Worm (Caenorhabditis elegans) whole organism, L2 larva: ENCODE measurements around the gene ptrn-1.
A peak's percentile ranks its signal among the peaks of the same experiment; 100 is the strongest.

Source experiments
- C34F6.9 ChIP-seq: fragments of 150-350 bp; optimal IDR thresholded peaks from 2 replicates; lab custom pipeline; 2014; ENCODE audit warnings: missing biosample characterization, missing genetic modification characterization
- R02D3.7 ChIP-seq: fragments of 150-350 bp; optimal IDR thresholded peaks from 2 replicates; lab custom pipeline; 2014; ENCODE audit warnings: missing biosample characterization, missing genetic modification characterization
- Y55F3AM.14 ChIP-seq: fragments of 200-800 bp; sonication (Bioruptor generic); optimal IDR thresholded peaks from 2 replicates; lab custom pipeline; 2018; ENCODE audit warnings: mild to moderate bottlenecking, missing genetic modification characterization, missing compliant biosample characterization
- ZK546.5 ChIP-seq: sonication (generic microtip); optimal IDR thresholded peaks from 2 replicates; lab custom pipeline; 2017; ENCODE audit warnings: missing biosample characterization, missing genetic modification characterization
- alr-1 ChIP-seq: fragments of 150-350 bp; optimal IDR thresholded peaks from 2 replicates; lab custom pipeline; 2014; ENCODE audit warnings: missing biosample characterization, missing genetic modification characterization
- aly-2 ChIP-seq: fragments of 150-350 bp; optimal IDR thresholded peaks from 2 replicates; lab custom pipeline; 2014; ENCODE audit warnings: missing biosample characterization, missing genetic modification characterization
- ama-1 ChIP-seq: fragments of 150-350 bp; optimal IDR thresholded peaks from 2 replicates; lab custom pipeline; 2018; ENCODE audit warnings: inconsistent platforms
- blmp-1 ChIP-seq: sonication (generic microtip); optimal IDR thresholded peaks from 2 replicates; lab custom pipeline; 2017; ENCODE audit warnings: missing genetic modification characterization, mild to moderate bottlenecking, missing compliant biosample characterization, antibody characterized with exemption, moderate library complexity; ENCODE audit not compliant: insufficient read depth
- ceh-82 ChIP-seq: fragments of 150-350 bp; optimal IDR thresholded peaks from 2 replicates; lab custom pipeline; 2014; ENCODE audit warnings: missing biosample characterization, missing genetic modification characterization
- dmd-4 ChIP-seq: sonication (generic microtip); optimal IDR thresholded peaks from 2 replicates; lab custom pipeline; 2017; ENCODE audit warnings: missing biosample characterization, missing genetic modification characterization
- egl-27 ChIP-seq: sonication (generic microtip); optimal IDR thresholded peaks from 3 replicates; lab custom pipeline; 2017; ENCODE audit warnings: missing biosample characterization, missing genetic modification reagents, missing genetic modification characterization
- elt-1 ChIP-seq: fragments of 150-350 bp; optimal IDR thresholded peaks from 2 replicates; lab custom pipeline; 2014; ENCODE audit warnings: missing biosample characterization, missing genetic modification characterization
- elt-3 ChIP-seq: sonication (generic microtip); optimal IDR thresholded peaks from 2 replicates; lab custom pipeline; 2017; ENCODE audit warnings: missing biosample characterization, missing genetic modification characterization
- fos-1 ChIP-seq: fragments of 150-350 bp; optimal IDR thresholded peaks from 2 replicates; lab custom pipeline; 2014; ENCODE audit warnings: missing biosample characterization, missing genetic modification characterization
- lin-11 ChIP-seq: fragments of 150-350 bp; sonication (generic microtip); optimal IDR thresholded peaks from 2 replicates; lab custom pipeline; 2014; ENCODE audit warnings: missing biosample characterization, missing genetic modification characterization, inconsistent platforms, mixed read lengths
- lin-13 ChIP-seq: fragments of 150-350 bp; optimal IDR thresholded peaks from 2 replicates; lab custom pipeline; 2014; ENCODE audit warnings: missing biosample characterization, missing genetic modification reagents, missing genetic modification characterization
- lin-39 ChIP-seq: fragments of 150-350 bp; optimal IDR thresholded peaks from 2 replicates; lab custom pipeline; 2014; ENCODE audit warnings: missing biosample characterization, missing genetic modification reagents, missing genetic modification characterization
- lsy-2 ChIP-seq, 2 experiments: fragments of 150-350 bp in 1 of 2; sonication (generic microtip) in 1 of 2; optimal IDR thresholded peaks; 2 replicates each; lab custom pipeline; 2014 to 2017; ENCODE audit warnings: missing biosample characterization in 2 of 2, missing genetic modification characterization in 2 of 2
- mab-5 ChIP-seq: fragments of 150-350 bp; optimal IDR thresholded peaks from 2 replicates; lab custom pipeline; 2014; ENCODE audit warnings: missing biosample characterization, missing genetic modification characterization
- mbf-1 ChIP-seq: sonication (generic microtip); optimal IDR thresholded peaks from 2 replicates; lab custom pipeline; 2017; ENCODE audit warnings: missing biosample characterization, missing genetic modification characterization
- mdl-1 ChIP-seq, 2 experiments: fragments of 150-350 bp in 1 of 2; sonication (generic microtip) in 1 of 2; optimal IDR thresholded peaks; 2 replicates each; lab custom pipeline; 2017; ENCODE audit warnings: missing biosample characterization in 2 of 2, missing genetic modification characterization in 2 of 2
- nhr-10 ChIP-seq: sonication (generic microtip); optimal IDR thresholded peaks from 2 replicates; lab custom pipeline; 2017; ENCODE audit warnings: missing biosample characterization, missing genetic modification characterization
- nhr-11 ChIP-seq: fragments of 150-350 bp; optimal IDR thresholded peaks from 2 replicates; lab custom pipeline; 2014; ENCODE audit warnings: missing biosample characterization, missing genetic modification characterization
- nhr-129 ChIP-seq: fragments of 150-350 bp; optimal IDR thresholded peaks from 2 replicates; lab custom pipeline; 2014; ENCODE audit warnings: missing biosample characterization, missing genetic modification characterization
- nhr-23 ChIP-seq: fragments of 150-350 bp; optimal IDR thresholded peaks from 2 replicates; lab custom pipeline; 2014; ENCODE audit warnings: missing biosample characterization, missing genetic modification reagents, missing genetic modification characterization
- nhr-237 ChIP-seq: fragments of 150-350 bp; optimal IDR thresholded peaks from 2 replicates; lab custom pipeline; 2014; ENCODE audit warnings: missing biosample characterization, missing genetic modification characterization
- nhr-25 ChIP-seq: fragments of 150-350 bp; sonication (generic microtip); optimal IDR thresholded peaks from 3 replicates; lab custom pipeline; 2014; ENCODE audit warnings: missing biosample characterization, missing genetic modification characterization
- nhr-6 ChIP-seq: fragments of 150-350 bp; optimal IDR thresholded peaks from 2 replicates; lab custom pipeline; 2014; ENCODE audit warnings: missing biosample characterization, missing genetic modification characterization
- nhr-77 ChIP-seq: fragments of 150-350 bp; optimal IDR thresholded peaks from 2 replicates; lab custom pipeline; 2014; ENCODE audit warnings: missing biosample characterization, missing genetic modification characterization
- peb-1 ChIP-seq: fragments of 150-350 bp; optimal IDR thresholded peaks from 2 replicates; lab custom pipeline; 2014; ENCODE audit warnings: missing biosample characterization, missing genetic modification characterization
- sem-4 ChIP-seq: fragments of 150-350 bp; optimal IDR thresholded peaks from 2 replicates; lab custom pipeline; 2014; ENCODE audit warnings: missing biosample characterization, missing genetic modification reagents, missing genetic modification characterization
- skn-1 ChIP-seq: sonication (generic microtip); optimal IDR thresholded peaks from 2 replicates; lab custom pipeline; 2017; ENCODE audit warnings: missing biosample characterization, missing genetic modification characterization
- sma-3 ChIP-seq: sonication (generic microtip); optimal IDR thresholded peaks from 2 replicates; lab custom pipeline; 2016; ENCODE audit warnings: missing genetic modification reagents, missing genetic modification characterization, missing compliant biosample characterization
- sma-9 ChIP-seq, 2 experiments: fragments of 150-350 bp in 1 of 2; sonication (generic microtip) in 1 of 2; optimal IDR thresholded peaks; 2 replicates each; lab custom pipeline; 2014 to 2016; ENCODE audit warnings: missing genetic modification characterization in 2 of 2, mild to moderate bottlenecking in 1 of 2, missing biosample characterization in 1 of 2, missing compliant biosample characterization in 1 of 2, missing genetic modification reagents in 1 of 2, moderate library complexity in 1 of 2
- snpc-4 ChIP-seq: fragments of 150-350 bp; optimal IDR thresholded peaks from 2 replicates; lab custom pipeline; 2014; ENCODE audit warnings: missing biosample characterization, missing genetic modification characterization
- unc-39 ChIP-seq: fragments of 150-350 bp; optimal IDR thresholded peaks from 2 replicates; lab custom pipeline; 2014; ENCODE audit warnings: missing biosample characterization, missing genetic modification characterization
- unc-55 ChIP-seq: fragments of 150-350 bp; sonication (generic microtip); optimal IDR thresholded peaks from 3 replicates; lab custom pipeline; 2014; ENCODE audit warnings: missing biosample characterization, missing genetic modification reagents, missing genetic modification characterization
- unc-62 ChIP-seq: fragments of 150-350 bp; optimal IDR thresholded peaks from 2 replicates; lab custom pipeline; 2014; ENCODE audit warnings: missing biosample characterization, missing genetic modification reagents, missing genetic modification characterization
- zag-1 ChIP-seq: fragments of 150-350 bp; optimal IDR thresholded peaks from 2 replicates; lab custom pipeline; 2014; ENCODE audit warnings: missing biosample characterization, missing genetic modification characterization
- ztf-11 ChIP-seq: sonication (generic microtip); optimal IDR thresholded peaks from 2 replicates; lab custom pipeline; 2017; ENCODE audit warnings: missing biosample characterization, missing genetic modification characterization

The ptrn-1 gene

DNA sequence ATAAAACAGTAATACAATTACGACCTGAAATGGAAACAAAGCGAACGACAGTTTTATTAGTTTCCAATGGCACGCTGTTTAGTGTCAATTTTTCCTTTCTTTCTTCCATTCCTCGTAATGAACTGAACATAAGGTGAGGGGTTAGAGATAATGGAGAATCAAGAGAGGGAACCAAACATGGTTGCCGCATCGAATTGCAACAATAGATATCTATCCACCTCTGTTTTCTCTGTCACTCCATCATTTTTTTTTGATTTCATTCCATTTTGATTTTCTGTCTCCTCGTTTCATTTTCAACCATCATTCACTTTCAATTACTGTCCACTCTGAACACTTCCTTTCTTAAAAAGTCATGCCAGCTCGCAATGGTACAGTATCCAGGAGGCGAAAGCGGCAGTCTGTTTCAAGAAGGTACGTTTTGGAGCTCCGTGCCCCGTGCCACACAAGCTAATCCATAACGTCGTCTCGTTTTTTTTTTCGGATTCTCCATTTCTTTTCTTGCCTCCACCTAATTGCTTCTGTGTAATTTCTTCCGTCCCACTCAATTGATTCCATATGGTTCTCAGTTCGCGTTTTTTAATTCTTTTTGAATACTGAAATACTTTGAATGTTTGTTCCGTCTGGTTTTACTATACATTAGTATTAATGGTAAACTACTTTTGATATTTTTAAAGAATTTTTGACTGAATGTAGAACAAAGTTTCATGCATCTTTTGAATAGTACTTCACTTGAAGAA lies 34.7 kb downstream of the ptrn-1 start:
- TF ChIP-seq ZK546.5 (no peak), blmp-1 (peak; percentile 87), skn-1 (tag; lab: Kevin White, UChicago) (no peak), unc-39 (tag; lab: Kevin White, UChicago) (no peak), mdl-1 (tag; optimal IDR thresholded peaks at IDR 0.05; lab: Kevin White, UChicago) (no peak), unc-62 (GFP tag; lab: Kevin White, UChicago) (no peak)
- TF ChIP-seq, all 48 proteins: peak for 1

DNA sequence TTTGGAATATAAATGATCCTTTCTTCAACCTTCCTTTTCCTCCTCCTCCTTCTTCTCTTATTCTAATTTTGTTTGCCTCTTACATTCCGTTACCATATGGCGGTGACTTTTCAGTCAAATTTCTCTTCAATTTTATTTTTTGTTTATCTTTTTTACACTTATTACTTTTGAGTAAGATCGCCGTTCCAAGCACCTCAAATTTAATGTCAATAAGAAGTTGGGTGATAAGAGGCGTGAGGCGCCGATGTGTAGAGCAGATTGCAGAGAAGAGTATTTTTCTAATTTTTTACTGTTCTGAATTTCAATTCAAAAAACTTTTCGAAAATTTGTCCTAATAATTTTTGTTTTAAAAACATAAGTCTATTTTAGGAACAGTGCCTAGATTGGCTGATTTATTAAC lies 35.6 kb downstream of the ptrn-1 start:
- no peak for TF ChIP-seq ceh-82
- TF ChIP-seq, all 48 proteins: peak for 0

DNA sequence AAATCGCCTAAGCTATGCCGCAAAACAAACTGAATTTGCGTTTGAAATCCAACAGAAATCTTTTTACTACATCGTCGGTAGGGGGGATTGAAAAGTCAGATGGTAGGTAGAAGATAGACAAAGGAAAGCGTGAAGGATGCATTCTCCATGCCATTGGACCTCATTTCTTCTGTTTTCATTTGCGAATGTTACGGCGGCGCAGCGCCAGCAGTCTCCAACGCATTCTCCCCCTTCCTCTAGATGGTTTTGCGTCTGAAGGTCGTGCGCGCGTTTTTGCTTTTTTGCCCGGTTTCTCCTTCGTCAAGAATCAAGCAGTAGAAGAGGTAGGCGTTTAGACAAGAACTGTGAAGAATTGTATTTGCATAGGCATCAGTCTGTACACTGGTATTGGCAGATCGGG lies 36.5 kb downstream of the ptrn-1 start:
- TF ChIP-seq elt-1 (tag; lab: Kevin White, UChicago) (no peak), sem-4 (tag; lab: Kevin White, UChicago) (no peak), sma-3 (GFP tag; lab: Kevin White, UChicago) (no peak), unc-55 (GFP tag; lab: Kevin White, UChicago) (no peak), skn-1 (tag; lab: Kevin White, UChicago) (no peak), snpc-4 (tag; lab: Kevin White, UChicago) (no peak), nhr-10 (tag; lab: Kevin White, UChicago) (no peak), nhr-23 (tag; lab: Kevin White, UChicago) (no peak), nhr-25 (tag; lab: Kevin White, UChicago) (no peak), lin-13 (GFP tag; lab: Kevin White, UChicago) (no peak), Y55F3AM.14 (no peak), fos-1 (no peak), ceh-82 (no peak), nhr-129 (tag; lab: Kevin White, UChicago) (no peak), zag-1 (no peak), egl-27 (tag; lab: Kevin White, UChicago) (no peak), ZK546.5 (no peak)

DNA sequence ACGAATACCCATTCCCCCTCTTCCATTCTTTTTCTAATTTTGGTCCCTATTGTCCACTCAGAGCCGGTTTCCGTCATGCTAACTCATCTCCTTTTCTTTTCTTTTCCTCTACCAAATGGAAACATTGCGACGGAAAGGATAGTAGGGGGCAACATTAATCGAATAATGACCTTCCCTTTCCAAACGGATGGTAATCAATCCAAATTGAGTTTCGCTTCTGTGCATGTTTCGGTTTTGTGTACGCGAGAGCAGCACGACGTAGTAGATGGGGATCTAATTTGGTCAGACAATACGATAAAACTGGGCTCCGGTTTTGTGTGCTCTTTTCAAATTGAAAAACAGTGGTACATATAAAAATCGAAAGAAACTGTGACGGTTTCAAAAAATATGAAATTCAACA lies 38.6 kb downstream of the ptrn-1 start:
- TF ChIP-seq unc-39 (tag; lab: Kevin White, UChicago) (no peak), dmd-4 (no peak), nhr-237 (tag; lab: Kevin White, UChicago) (no peak), ztf-11 (tag; lab: Kevin White, UChicago) (no peak), skn-1 (tag; lab: Kevin White, UChicago) (no peak), C34F6.9 (peak; percentile 8), lsy-2 (tag; optimal IDR thresholded peaks at IDR 0.05; lab: Kevin White, UChicago) (peak in 1 of 2 experiments; percentile 5), nhr-11 (tag; lab: Kevin White, UChicago) (no peak), nhr-6 (tag; lab: Kevin White, UChicago) (no peak), elt-3 (tag; lab: Kevin White, UChicago) (no peak), unc-62 (GFP tag; lab: Kevin White, UChicago) (no peak), lin-39 (tag; lab: Kevin White, UChicago) (no peak), nhr-129 (tag; lab: Kevin White, UChicago) (peak; percentile 0), nhr-10 (tag; lab: Kevin White, UChicago) (no peak), lin-13 (GFP tag; lab: Kevin White, UChicago) (no peak), mbf-1 (tag; lab: Kevin White, UChicago) (no peak), zag-1 (peak; percentile 49), nhr-77 (tag; lab: Kevin White, UChicago) (no peak), blmp-1 (no peak), lin-11 (tag; lab: Kevin White, UChicago) (no peak), mab-5 (no peak), snpc-4 (tag; lab: Kevin White, UChicago) (no peak), ZK546.5 (no peak), alr-1 (tag; lab: Kevin White, UChicago) (no peak), aly-2 (no peak), R02D3.7 (tag; lab: Kevin White, UChicago) (no peak), Y55F3AM.14 (no peak), ama-1 (lab: Kevin White, UChicago) (no peak), peb-1 (tag; lab: Kevin White, UChicago) (no peak), nhr-25 (tag; lab: Kevin White, UChicago) (no peak), sma-3 (GFP tag; lab: Kevin White, UChicago) (no peak), sem-4 (tag; lab: Kevin White, UChicago) (no peak), sma-9 (GFP tag; optimal IDR thresholded peaks at IDR 0.05; lab: Kevin White, UChicago) (peak; percentile 1), sma-9 (tag; optimal IDR thresholded peaks at IDR 0.05; lab: Kevin White, UChicago) (no peak)
